Worm (Caenorhabditis elegans) whole organism, L2 larva: ENCODE results near the gene F53B1.9.

Experiments used
- R02D3.7 ChIP-seq: fragments of 150-350 bp; optimal IDR thresholded peaks from 2 replicates; lab custom pipeline; 2014; ENCODE audit warnings: missing biosample characterization, missing genetic modification characterization
- ZK546.5 ChIP-seq: sonication (generic microtip); optimal IDR thresholded peaks from 2 replicates; lab custom pipeline; 2017; ENCODE audit warnings: missing biosample characterization, missing genetic modification characterization
- elt-3 ChIP-seq: sonication (generic microtip); optimal IDR thresholded peaks from 2 replicates; lab custom pipeline; 2017; ENCODE audit warnings: missing biosample characterization, missing genetic modification characterization
- unc-55 ChIP-seq: fragments of 150-350 bp; sonication (generic microtip); optimal IDR thresholded peaks from 3 replicates; lab custom pipeline; 2014; ENCODE audit warnings: missing biosample characterization, missing genetic modification reagents, missing genetic modification characterization

ce11 chrX:2094094-2094493 lies 37.5 kb downstream of the F53B1.9 start:
- TF ChIP-seq unc-55 (GFP tag; lab: Kevin White, UChicago) (no peak), R02D3.7 (tag; lab: Kevin White, UChicago) (no peak), elt-3 (tag; lab: Kevin White, UChicago) (no peak), ZK546.5 (tag; lab: Kevin White, UChicago) (no peak)
